Worm (Caenorhabditis elegans) whole organism, L2 larva: ENCODE results near the gene B0432.9.

Source experiments
- ZK546.5 ChIP-seq: sonication (generic microtip); optimal IDR thresholded peaks from 2 replicates; lab custom pipeline; 2017; ENCODE audit warnings: missing biosample characterization, missing genetic modification characterization
- ama-1 ChIP-seq: fragments of 150-350 bp; optimal IDR thresholded peaks from 2 replicates; lab custom pipeline; 2018; ENCODE audit warnings: inconsistent platforms
- fos-1 ChIP-seq: fragments of 150-350 bp; optimal IDR thresholded peaks from 2 replicates; lab custom pipeline; 2014; ENCODE audit warnings: missing biosample characterization, missing genetic modification characterization
- gmeb-1 ChIP-seq: fragments of 150-350 bp; optimal IDR thresholded peaks from 2 replicates; lab custom pipeline; 2014; ENCODE audit warnings: missing biosample characterization, missing genetic modification characterization
- nhr-11 ChIP-seq: fragments of 150-350 bp; optimal IDR thresholded peaks from 2 replicates; lab custom pipeline; 2014; ENCODE audit warnings: missing biosample characterization, missing genetic modification characterization
- nhr-21 ChIP-seq: fragments of 150-350 bp; optimal IDR thresholded peaks from 2 replicates; lab custom pipeline; 2014; ENCODE audit warnings: missing biosample characterization, missing genetic modification characterization
- nhr-6 ChIP-seq: fragments of 150-350 bp; optimal IDR thresholded peaks from 2 replicates; lab custom pipeline; 2014; ENCODE audit warnings: missing biosample characterization, missing genetic modification characterization
- skn-1 ChIP-seq: sonication (generic microtip); optimal IDR thresholded peaks from 2 replicates; lab custom pipeline; 2017; ENCODE audit warnings: missing biosample characterization, missing genetic modification characterization
- unc-62 ChIP-seq: fragments of 150-350 bp; optimal IDR thresholded peaks from 2 replicates; lab custom pipeline; 2014; ENCODE audit warnings: missing biosample characterization, missing genetic modification reagents, missing genetic modification characterization
- ztf-4 ChIP-seq: fragments of 150-350 bp; optimal IDR thresholded peaks from 2 replicates; lab custom pipeline; 2014; ENCODE audit warnings: missing biosample characterization, missing genetic modification characterization

DNA sequence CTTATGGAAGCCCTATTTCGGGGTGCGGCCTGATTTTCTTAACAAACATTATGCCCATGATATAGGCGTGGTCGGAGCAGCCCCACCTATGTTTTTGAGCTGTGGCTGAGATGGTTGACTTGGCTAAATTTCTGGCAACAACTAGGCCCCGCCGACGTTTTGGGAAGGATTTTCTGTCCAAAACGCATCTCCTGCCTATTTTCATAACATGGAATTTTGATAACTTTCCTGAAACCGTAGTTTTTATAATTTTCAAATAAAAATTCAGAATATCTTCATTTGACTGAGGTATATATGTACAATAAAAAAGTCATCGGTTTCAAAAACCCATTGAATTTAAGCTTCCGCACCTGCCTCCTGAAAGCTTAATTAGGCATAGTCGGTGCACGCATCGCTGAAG lies 37.7 kb upstream of the B0432.9 start:
- TF ChIP-seq ZK546.5 (tag; lab: Kevin White, UChicago) (no peak), ama-1 (no peak), skn-1 (no peak), nhr-11 (tag; lab: Kevin White, UChicago) (no peak), nhr-6 (no peak), gmeb-1 (no peak), nhr-21 (tag; lab: Kevin White, UChicago) (no peak), unc-62 (GFP tag; lab: Kevin White, UChicago) (no peak), fos-1 (tag; lab: Kevin White, UChicago) (no peak), ztf-4 (tag; lab: Kevin White, UChicago) (no peak)
